Worm (Caenorhabditis elegans) whole organism, L4/young adult: ENCODE results near the gene hrde-2.

Experiments used
- W03F9.2 ChIP-seq: fragments of 150-350 bp; optimal IDR thresholded peaks from 2 replicates; lab custom pipeline; 2014; ENCODE audit warnings: missing biosample characterization, missing genetic modification characterization
- dao-5 ChIP-seq: sonication (generic microtip); optimal IDR thresholded peaks from 2 replicates; lab custom pipeline; 2016; ENCODE audit warnings: missing genotype, missing genetic modification characterization, moderate library complexity, missing compliant biosample characterization
- him-1 ChIP-seq: sonication (generic microtip); optimal IDR thresholded peaks from 2 replicates; lab custom pipeline; 2016; ENCODE audit warnings: missing genotype, missing genetic modification reagents, missing genetic modification characterization, missing compliant biosample characterization

ce11 chrV:14955676-14956075 is 49.2 kb upstream of the hrde-2 start, which contains the start of gene F02D8.9:
- TF ChIP-seq dao-5 (tag; lab: Kevin White, UChicago) (no peak), him-1 (tag; lab: Kevin White, UChicago) (no peak), W03F9.2 (no peak)
